Fruit fly (Drosophila melanogaster): Measurements from ENCODE around the gene Sgt.

Sgt gene

DNA sequence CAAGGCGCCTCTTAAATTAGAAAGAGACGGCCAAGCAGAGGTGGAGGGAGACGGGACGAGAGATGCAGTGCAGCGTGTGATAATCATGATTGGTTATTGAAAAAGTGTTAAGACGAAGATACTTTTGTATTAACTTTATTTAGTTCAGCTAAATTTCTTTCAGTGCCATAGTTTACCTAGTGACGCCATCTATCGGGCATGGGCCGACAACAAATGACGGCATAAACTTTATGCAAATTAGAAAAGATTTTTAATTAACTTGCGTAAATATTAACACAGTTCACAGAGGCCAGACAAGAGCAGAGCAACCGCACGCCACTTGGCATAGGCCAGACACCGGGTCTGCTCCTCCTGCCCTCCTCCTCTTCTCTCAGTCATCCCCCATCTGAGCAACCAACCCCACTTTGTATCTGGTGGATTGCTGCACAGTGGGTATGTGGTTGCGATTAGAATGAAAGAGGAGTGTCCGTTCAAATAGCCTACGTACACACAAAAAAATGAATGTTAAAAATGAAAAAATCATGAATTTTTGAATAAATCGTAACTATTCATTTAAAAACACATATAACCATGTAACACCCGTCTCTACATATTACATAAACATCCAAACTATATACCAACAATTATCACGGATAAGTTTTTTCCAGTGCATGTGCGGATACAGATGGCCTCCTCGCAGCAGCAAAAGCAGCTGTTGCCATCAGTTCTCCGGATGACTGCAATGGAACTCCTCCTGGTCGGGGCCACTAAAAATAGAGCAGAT, 5.3 kb upstream of the Sgt start (continued):
- TF ChIP-seq CG10274 (GFP tag; optimal IDR thresholded peaks at IDR 0.05), result no peak
- TF ChIP-seq MTF-1 (GFP tag; optimal IDR thresholded peaks at IDR 0.05; ENCODE audit: borderline replicate concordance), result peak; percentile 52
- peak; percentile 59 for TF ChIP-seq Vsx1 (GFP tag; optimal IDR thresholded peaks at IDR 0.05)
- peak; percentile 56; the same call in 1 of the 2 replicates for TF ChIP-seq sens-2 (GFP tag; IDR thresholded peaks at IDR 0.05)
- no peak for TF ChIP-seq ash1 (GFP tag; optimal IDR thresholded peaks at IDR 0.05)
- peak; percentile 72 for TF ChIP-seq ewg (GFP tag; optimal IDR thresholded peaks at IDR 0.05)
- no peak for TF ChIP-seq BEAF-32 (GFP tag; optimal IDR thresholded peaks at IDR 0.05)
- peak; percentile 63 for TF ChIP-seq Abd-B (GFP tag; optimal IDR thresholded peaks at IDR 0.05)
- TF ChIP-seq ab (GFP tag; optimal IDR thresholded peaks at IDR 0.05), result no peak
- TF ChIP-seq Dip3 (GFP tag; optimal IDR thresholded peaks at IDR 0.05), result peak; percentile 43
- peak; percentile 57; the same call in 1 of the 2 replicates for TF ChIP-seq gsb (GFP tag; IDR thresholded peaks at IDR 0.05)
- TF ChIP-seq D19B (GFP tag; optimal IDR thresholded peaks at IDR 0.05), result peak; percentile 38
- peak; percentile 88 for TF ChIP-seq Xrp1 (GFP tag; IDR thresholded peaks at IDR 0.05)
- TF ChIP-seq CG4820 (GFP tag; optimal IDR thresholded peaks at IDR 0.05), result peak; percentile 75
- TF ChIP-seq gem (tag; optimal IDR thresholded peaks at IDR 0.05), result peak; percentile 91
- peak; percentile 59 for TF ChIP-seq Ets97D (GFP tag; optimal IDR thresholded peaks at IDR 0.05)
- TF ChIP-seq CG13287 (GFP tag; IDR thresholded peaks at IDR 0.05; ENCODE audit: partially characterized antibody), result no peak
- peak; percentile 78 for TF ChIP-seq wor (GFP tag; IDR thresholded peaks at IDR 0.05)
- peak; percentile 94 for TF ChIP-seq da (GFP tag; optimal IDR thresholded peaks at IDR 0.05)
- TF ChIP-seq CG7271 (tag; optimal IDR thresholded peaks at IDR 0.05), result peak; percentile 62
- peak; percentile 78 for TF ChIP-seq bab2 (GFP tag; optimal IDR thresholded peaks at IDR 0.05)
- peak; percentile 71 for TF ChIP-seq CG9437 (GFP tag; optimal IDR thresholded peaks at IDR 0.05)
- no peak for TF ChIP-seq fru (optimal IDR thresholded peaks at IDR 0.05)
- peak; percentile 51; the same call in 1 of the 2 replicates for TF ChIP-seq Oaz (GFP tag; IDR thresholded peaks at IDR 0.05)
- peak; percentile 63 for TF ChIP-seq CG4404 (GFP tag; IDR thresholded peaks at IDR 0.05)
- 0 out of 3 replicates have a peak, but pooled peaks have one; percentile 35 for TF ChIP-seq CG6175 (GFP tag; IDR thresholded peaks at IDR 0.05)
- TF ChIP-seq pnt (GFP tag; optimal IDR thresholded peaks at IDR 0.05), result peak; percentile 77
- TF ChIP-seq phol (tag; optimal IDR thresholded peaks at IDR 0.05), result peak; percentile 87
- TF ChIP-seq CG32532 (GFP tag; IDR thresholded peaks at IDR 0.05), result peak; percentile 72
- TF ChIP-seq knrl (GFP tag; IDR thresholded peaks at IDR 0.05; ENCODE audit: partially characterized antibody), result no peak
- peak; percentile 76 for TF ChIP-seq Dek (tag; optimal IDR thresholded peaks at IDR 0.05)
- TF ChIP-seq jigr1 (GFP tag; IDR thresholded peaks at IDR 0.05), result 0 out of 3 replicates have a peak, but pooled peaks have one; percentile 43
- TF ChIP-seq E2f1 (GFP tag; IDR thresholded peaks at IDR 0.05), result peak; percentile 71
- peak; percentile 86 for TF ChIP-seq CoRest (tag; optimal IDR thresholded peaks at IDR 0.05)
- no peak for TF ChIP-seq Ravus (GFP tag; IDR thresholded peaks at IDR 0.05)
- peak; percentile 73 for TF ChIP-seq ttk (GFP tag; IDR thresholded peaks at IDR 0.05)
- TF ChIP-seq CG2199 (GFP tag; IDR thresholded peaks at IDR 0.05), result 0 out of 3 replicates have a peak, but pooled peaks have one; percentile 49
- TF ChIP-seq H2.0 (GFP tag; IDR thresholded peaks at IDR 0.05), result peak; percentile 69
- peak; percentile 58 for TF ChIP-seq CG3407 (GFP tag; optimal IDR thresholded peaks at IDR 0.05)
- no peak for TF ChIP-seq prd (optimal IDR thresholded peaks at IDR 0.05)
- TF ChIP-seq prd (GFP tag; IDR thresholded peaks at IDR 0.05), result peak; percentile 79; the same call in 2 of the 3 replicates
- peak; percentile 69; the same call in 1 of the 2 replicates for TF ChIP-seq sim (GFP tag; IDR thresholded peaks at IDR 0.05)
- peak; percentile 71 for TF ChIP-seq p53 (GFP tag; optimal IDR thresholded peaks at IDR 0.05)
- peak; percentile 55 for TF ChIP-seq fd3F (GFP tag; optimal IDR thresholded peaks at IDR 0.05)
- peak; percentile 48; the same call in 1 of the 2 replicates for TF ChIP-seq CG9215 (GFP tag; IDR thresholded peaks at IDR 0.05)
- TF ChIP-seq ATbp (GFP tag; optimal IDR thresholded peaks at IDR 0.05), result peak; percentile 83
- TF ChIP-seq PHDP (tag; optimal IDR thresholded peaks at IDR 0.05), result peak; percentile 86
- no peak for TF ChIP-seq insv (GFP tag; optimal IDR thresholded peaks at IDR 0.05)
- TF ChIP-seq CG6654 (GFP tag; optimal IDR thresholded peaks at IDR 0.05), result peak; percentile 61
